Fruit fly (Drosophila melanogaster) whole organism, pupa: ENCODE results near the gene ase.

ENCODE experiments used
- CG10348 ChIP-seq: fragments of 200-800 bp; sonication (Bioruptor generic); IDR thresholded peaks from 2 replicates; pipeline ENCODE4 v1.3.6; 2022; ENCODE audit warnings: missing biosample characterization, missing genetic modification characterization
- CG12605 ChIP-seq: fragments of 200-800 bp; sonication (Bioruptor generic); IDR thresholded peaks from 2 replicates; pipeline ENCODE4 v1.3.6; 2022; ENCODE audit warnings: missing biosample characterization, missing genetic modification characterization
- CG13204 ChIP-seq: fragments of 200-800 bp; sonication (Bioruptor generic); optimal IDR thresholded peaks from 2 replicates; lab custom pipeline; 2018; ENCODE audit warnings: missing biosample characterization, mild to moderate bottlenecking, missing genetic modification characterization, moderate library complexity
- CG14655 ChIP-seq: fragments of 200-800 bp; sonication (Bioruptor generic); optimal IDR thresholded peaks from 3 replicates; lab custom pipeline; 2017; ENCODE audit warnings: mild to moderate bottlenecking, missing biosample characterization, missing genetic modification reagents, missing genetic modification characterization
- CG15710 ChIP-seq: fragments of 200-800 bp; sonication (Bioruptor generic); optimal IDR thresholded peaks from 2 replicates; lab custom pipeline; 2018; ENCODE audit warnings: missing biosample characterization, mild to moderate bottlenecking, missing genetic modification characterization, moderate library complexity
- CG17806 ChIP-seq: fragments of 200-800 bp; sonication (Bioruptor generic); optimal IDR thresholded peaks from 2 replicates; lab custom pipeline; 2018; ENCODE audit warnings: missing biosample characterization, mild to moderate bottlenecking, missing genetic modification characterization, moderate library complexity
- CG32121 ChIP-seq: fragments of 200-800 bp; sonication (Bioruptor generic); IDR thresholded peaks from 2 replicates; pipeline ENCODE4 v1.3.6; 2022; ENCODE audit warnings: missing biosample characterization, missing genetic modification characterization
- CG34367 ChIP-seq: fragments of 200-800 bp; sonication (Bioruptor generic); optimal IDR thresholded peaks from 2 replicates; lab custom pipeline; 2018; ENCODE audit warnings: missing biosample characterization, mild to moderate bottlenecking, missing genetic modification characterization
- CG4496 ChIP-seq: fragments of 200-800 bp; sonication (Bioruptor generic); IDR thresholded peaks from 3 replicates; pipeline ENCODE4 v1.3.6; 2022; ENCODE audit warnings: missing biosample characterization, missing genetic modification characterization
- CG8159 ChIP-seq: fragments of 200-800 bp; sonication (Bioruptor generic); optimal IDR thresholded peaks from 3 replicates; lab custom pipeline; 2018; ENCODE audit warnings: missing biosample characterization, mild to moderate bottlenecking, missing genetic modification characterization, moderate library complexity
- CG8301 ChIP-seq: fragments of 200-800 bp; sonication (Bioruptor generic); optimal IDR thresholded peaks from 2 replicates; lab custom pipeline; 2018; ENCODE audit warnings: missing biosample characterization, mild to moderate bottlenecking, missing genetic modification characterization
- CG9948 ChIP-seq: fragments of 200-800 bp; sonication (Bioruptor generic); optimal IDR thresholded peaks from 2 replicates; lab custom pipeline; 2018; ENCODE audit warnings: missing biosample characterization, mild to moderate bottlenecking, missing genetic modification characterization, moderate library complexity
- D1 ChIP-seq: fragments of 200-800 bp; sonication (Bioruptor generic); optimal IDR thresholded peaks from 2 replicates; lab custom pipeline; 2018; ENCODE audit warnings: missing biosample characterization, mild to moderate bottlenecking, missing genetic modification characterization, moderate library complexity
- EcR ChIP-seq: fragments of 200-800 bp; sonication (Bioruptor generic); optimal IDR thresholded peaks from 3 replicates; lab custom pipeline; 2019; ENCODE audit warnings: missing biosample characterization, missing genetic modification characterization, mild to moderate bottlenecking, moderate library complexity, missing genetic modification reagents
- Ets98B ChIP-seq: fragments of 200-800 bp; sonication (Bioruptor generic); IDR thresholded peaks from 2 replicates; pipeline ENCODE4 v1.3.6; 2022; ENCODE audit warnings: missing biosample characterization, missing genetic modification characterization
- Pif1A ChIP-seq: fragments of 200-800 bp; sonication (Bioruptor generic); optimal IDR thresholded peaks from 3 replicates; lab custom pipeline; 2016; ENCODE audit warnings: missing biosample characterization, missing genetic modification characterization
- Pif1B ChIP-seq: fragments of 200-800 bp; sonication (Bioruptor generic); optimal IDR thresholded peaks from 3 replicates; lab custom pipeline; 2016; ENCODE audit warnings: missing biosample characterization, missing genetic modification characterization
- Snoo ChIP-seq: fragments of 200-800 bp; sonication (Bioruptor generic); optimal IDR thresholded peaks from 3 replicates; lab custom pipeline; 2017; ENCODE audit warnings: missing biosample characterization, mild to moderate bottlenecking, missing genetic modification characterization, inconsistent platforms
- fd96Ca ChIP-seq: fragments of 200-800 bp; sonication (Bioruptor generic); IDR thresholded peaks from 3 replicates; pipeline ENCODE4 v1.3.6; 2022; ENCODE audit warnings: missing biosample characterization, missing genetic modification characterization
- gl ChIP-seq: fragments of 200-800 bp; sonication (Bioruptor generic); optimal IDR thresholded peaks from 2 replicates; lab custom pipeline; 2018; ENCODE audit warnings: missing biosample characterization, mild to moderate bottlenecking, missing genetic modification characterization
- rn ChIP-seq: fragments of 200-800 bp; sonication (Bioruptor generic); IDR thresholded peaks from 2 replicates; pipeline ENCODE4 v1.3.6; 2022; ENCODE audit warnings: missing biosample characterization, missing genetic modification characterization

The ase gene

DNA sequence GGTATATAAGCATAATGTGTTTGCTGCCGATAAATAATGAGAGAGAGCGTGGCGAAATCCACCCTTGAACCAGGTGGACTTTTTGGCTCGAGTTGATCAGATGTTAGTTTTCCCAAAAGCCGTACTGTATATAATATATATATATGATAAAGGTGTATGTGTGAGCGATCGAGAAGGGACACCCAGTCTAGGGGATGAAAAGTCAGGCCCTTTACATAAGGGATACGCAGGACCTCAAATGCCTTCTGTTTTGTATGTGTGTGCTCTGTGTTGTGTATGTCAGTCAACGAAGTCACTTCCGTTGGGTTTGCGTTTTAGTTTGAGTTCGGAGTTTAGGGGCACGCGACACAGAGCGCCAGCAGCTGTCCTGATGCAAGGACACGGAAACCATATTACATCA lies at the start of gene ase:
Gene ase (plus strand): TSS at position 301 of the 400 bp plus-strand sequence.
- TF ChIP-seq fd96Ca, result no peak
- no peak for TF ChIP-seq CG10348 (GFP tag; lab: Robert Waterston, UW)
- no peak for TF ChIP-seq CG13204 (GFP tag; lab: Kevin White, UChicago)
- no peak for TF ChIP-seq Snoo
- TF ChIP-seq CG14655 (GFP tag; lab: Kevin White, UChicago), result no peak
- TF ChIP-seq CG4496 (GFP tag; lab: Robert Waterston, UW), result no peak
- no peak for TF ChIP-seq Ets98B (GFP tag; lab: Robert Waterston, UW)
- TF ChIP-seq D1 (tag; lab: Kevin White, UChicago), result no peak
- no peak for TF ChIP-seq rn (GFP tag; lab: Robert Waterston, UW)

DNA sequence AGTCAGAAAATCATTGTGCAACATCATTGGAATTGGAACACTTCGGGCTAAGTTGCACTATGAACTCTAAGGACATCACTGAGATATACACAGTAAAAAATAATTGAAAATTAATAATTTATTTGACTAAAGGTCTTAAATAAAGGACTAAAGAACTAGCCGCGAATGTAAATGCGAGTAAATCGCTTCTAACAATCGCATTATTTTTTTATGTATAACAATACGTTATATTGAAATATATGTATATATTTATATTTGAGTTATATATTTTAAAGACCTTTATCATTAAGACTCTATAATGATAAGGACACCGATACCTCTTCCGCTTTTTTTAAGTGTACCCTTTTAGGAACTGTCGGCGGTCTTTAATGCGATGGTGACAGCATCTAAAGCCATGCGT lies 46.2 kb upstream of the ase start:
- TF ChIP-seq EcR (GFP tag; lab: Kevin White, UChicago), result no peak
- no peak for TF ChIP-seq CG12605 (GFP tag; lab: Robert Waterston, UW)
- TF ChIP-seq Pif1B (GFP tag; lab: Kevin White, UChicago), result no peak

DNA sequence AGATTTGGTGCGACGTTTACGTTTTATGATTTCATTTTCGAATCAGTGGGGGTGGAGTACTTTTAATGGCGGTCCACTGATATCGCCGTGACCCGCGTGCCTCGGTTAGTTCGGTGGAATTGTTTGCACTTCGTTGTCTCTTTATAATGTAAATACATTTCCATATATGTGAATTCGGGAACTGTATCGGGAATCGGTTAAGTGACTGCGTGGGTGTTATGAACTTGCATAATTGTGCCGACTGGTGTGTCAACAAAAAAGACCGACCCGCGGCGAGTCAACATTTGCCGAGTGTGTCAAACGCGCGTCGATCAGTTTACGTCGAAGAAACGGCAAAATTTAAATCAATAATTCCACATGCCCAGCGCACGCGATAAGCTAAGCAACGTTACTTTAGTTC lies 37.2 kb upstream of the ase start:
- TF ChIP-seq CG4496 (GFP tag; lab: Robert Waterston, UW) (no peak), CG32121 (GFP tag; lab: Robert Waterston, UW) (no peak), D1 (tag; lab: Kevin White, UChicago) (no peak), Snoo (no peak), CG13204 (GFP tag; lab: Kevin White, UChicago) (no peak), CG15710 (tag; lab: Kevin White, UChicago) (no peak), CG12605 (GFP tag; lab: Robert Waterston, UW) (no peak), CG8301 (tag; lab: Kevin White, UChicago) (no peak), Pif1B (GFP tag; lab: Kevin White, UChicago) (no peak), CG17806 (tag; lab: Kevin White, UChicago) (no peak), CG14655 (GFP tag; lab: Kevin White, UChicago) (no peak), CG34367 (tag; lab: Kevin White, UChicago) (no peak), CG10348 (GFP tag; lab: Robert Waterston, UW) (no peak), Ets98B (GFP tag; lab: Robert Waterston, UW) (no peak), fd96Ca (no peak), EcR (GFP tag; lab: Kevin White, UChicago) (no peak), CG9948 (no peak), CG8159 (tag; lab: Kevin White, UChicago) (no peak), gl (no peak), rn (GFP tag; lab: Robert Waterston, UW) (no peak)

DNA sequence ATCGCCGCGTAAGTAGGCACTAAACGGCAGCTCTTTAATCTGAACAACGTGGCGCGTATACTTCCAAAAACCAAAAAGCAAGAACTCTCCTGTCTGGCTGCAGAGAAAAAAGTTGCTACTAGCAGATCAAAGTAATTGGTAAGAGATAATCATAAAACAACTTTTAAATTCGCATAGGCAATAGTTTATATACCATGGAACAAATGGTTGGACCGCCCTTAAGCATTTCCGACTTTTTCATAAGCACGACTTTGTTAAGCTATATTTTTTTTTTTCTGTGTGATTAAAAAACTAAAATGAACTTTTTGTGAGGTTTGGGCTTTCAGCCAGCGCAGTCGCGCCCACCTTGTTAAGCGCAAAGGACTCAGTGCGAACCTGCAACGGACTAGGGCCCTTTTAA lies 35.0 kb upstream of the ase start:
- TF ChIP-seq rn (GFP tag; lab: Robert Waterston, UW), result no peak
- TF ChIP-seq CG17806 (tag; lab: Kevin White, UChicago), result peak; percentile 46
- TF ChIP-seq CG9948, result peak; percentile 35
- peak; percentile 44 for TF ChIP-seq Pif1B (GFP tag; lab: Kevin White, UChicago)
- peak; percentile 19 for TF ChIP-seq Snoo
- TF ChIP-seq CG4496 (GFP tag; lab: Robert Waterston, UW), result no peak
- TF ChIP-seq CG13204 (GFP tag; lab: Kevin White, UChicago), result no peak
- TF ChIP-seq CG34367 (tag; lab: Kevin White, UChicago), result peak; percentile 33
- TF ChIP-seq gl, result no peak
- no peak for TF ChIP-seq fd96Ca
- TF ChIP-seq EcR (GFP tag; lab: Kevin White, UChicago), result no peak
- no peak for TF ChIP-seq CG32121 (GFP tag; lab: Robert Waterston, UW)
- TF ChIP-seq D1 (tag; lab: Kevin White, UChicago), result no peak
- TF ChIP-seq Pif1A, result peak; percentile 14
- no peak for TF ChIP-seq CG12605 (GFP tag; lab: Robert Waterston, UW)
- no peak for TF ChIP-seq CG10348 (GFP tag; lab: Robert Waterston, UW)
- TF ChIP-seq CG8159 (tag; lab: Kevin White, UChicago), result peak; percentile 58
- TF ChIP-seq CG15710 (tag; lab: Kevin White, UChicago), result peak; percentile 55
- no peak for TF ChIP-seq CG14655 (GFP tag; lab: Kevin White, UChicago)
- no peak for TF ChIP-seq CG8301 (tag; lab: Kevin White, UChicago)
- no peak for TF ChIP-seq Ets98B (GFP tag; lab: Robert Waterston, UW)

DNA sequence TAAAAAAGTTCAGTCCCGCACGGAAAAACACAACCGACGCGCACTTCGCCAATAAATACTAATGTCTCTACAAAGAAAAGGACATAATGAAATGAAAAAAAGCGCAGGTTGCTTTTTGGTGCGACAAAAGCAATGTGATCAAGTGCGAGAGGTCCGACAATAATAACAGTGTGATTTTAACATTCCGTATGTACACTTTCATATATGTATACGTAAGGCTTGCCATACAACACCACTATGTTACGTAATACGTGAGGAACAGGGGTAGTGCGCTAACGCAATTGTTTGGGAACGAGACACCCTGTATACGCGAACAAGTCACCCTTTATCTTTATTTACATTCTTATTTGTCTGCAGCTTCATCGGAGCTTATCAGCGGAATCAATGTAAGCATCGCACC lies 32.4 kb upstream of the ase start:
- no peak for TF ChIP-seq CG17806 (tag; lab: Kevin White, UChicago)
- no peak for TF ChIP-seq CG34367 (tag; lab: Kevin White, UChicago)
- TF ChIP-seq EcR (GFP tag; lab: Kevin White, UChicago), result no peak
- TF ChIP-seq CG10348 (GFP tag; lab: Robert Waterston, UW), result no peak
- no peak for TF ChIP-seq CG14655 (GFP tag; lab: Kevin White, UChicago)
- no peak for TF ChIP-seq gl
- no peak for TF ChIP-seq CG15710 (tag; lab: Kevin White, UChicago)
- TF ChIP-seq CG8159 (tag; lab: Kevin White, UChicago), result no peak
- TF ChIP-seq Pif1B (GFP tag; lab: Kevin White, UChicago), result no peak
- TF ChIP-seq fd96Ca, result no peak
- no peak for TF ChIP-seq CG9948
- TF ChIP-seq, all 21 proteins: peak for 0

DNA sequence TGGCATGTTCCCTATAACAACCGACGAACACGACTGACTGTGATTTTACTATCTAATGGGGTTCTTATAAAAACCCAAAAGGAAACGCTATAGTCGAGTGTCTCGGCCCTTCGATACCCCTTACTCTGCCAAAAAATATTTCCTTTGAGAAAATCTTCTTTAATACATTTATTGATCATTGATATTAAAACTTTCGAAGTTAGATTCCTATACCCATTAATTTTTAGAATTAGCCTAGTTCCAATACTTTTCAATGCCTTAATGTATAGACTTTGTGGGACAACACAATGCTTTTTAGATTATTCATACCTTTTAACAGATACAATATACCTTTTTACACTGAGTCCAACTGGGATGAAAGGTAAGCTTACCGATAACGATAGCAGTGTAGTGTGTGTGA lies 23.1 kb upstream of the ase start, which contains the start of gene Pgcl:
Gene Pgcl (minus strand): TSS at position 45 of the 400 bp plus-strand sequence.
- no peak for TF ChIP-seq CG12605 (GFP tag; lab: Robert Waterston, UW)
- TF ChIP-seq CG8301 (tag; lab: Kevin White, UChicago), result no peak
- TF ChIP-seq CG13204 (GFP tag; lab: Kevin White, UChicago), result no peak
- TF ChIP-seq CG34367 (tag; lab: Kevin White, UChicago), result no peak
- TF ChIP-seq gl, result no peak
- no peak for TF ChIP-seq Pif1B (GFP tag; lab: Kevin White, UChicago)
- TF ChIP-seq CG17806 (tag; lab: Kevin White, UChicago), result no peak
- no peak for TF ChIP-seq CG15710 (tag; lab: Kevin White, UChicago)
- no peak for TF ChIP-seq fd96Ca
- TF ChIP-seq rn (GFP tag; lab: Robert Waterston, UW), result no peak
- TF ChIP-seq CG8159 (tag; lab: Kevin White, UChicago), result no peak
- no peak for TF ChIP-seq EcR (GFP tag; lab: Kevin White, UChicago)
- TF ChIP-seq CG32121 (GFP tag; lab: Robert Waterston, UW), result no peak
- no peak for TF ChIP-seq D1 (tag; lab: Kevin White, UChicago)
- no peak for TF ChIP-seq CG9948
- no peak for TF ChIP-seq CG10348 (GFP tag; lab: Robert Waterston, UW)
- TF ChIP-seq Snoo, result no peak
- no peak for TF ChIP-seq CG4496 (GFP tag; lab: Robert Waterston, UW)
- TF ChIP-seq Pif1A, result no peak
- no peak for TF ChIP-seq CG14655 (GFP tag; lab: Kevin White, UChicago)
